Fruit fly (Drosophila melanogaster) whole organism, embryonic: ENCODE measurements around the gene tral.

Experiments
- Asciz ChIP-seq: fragments of 200-800 bp; sonication (Bioruptor generic); optimal IDR thresholded peaks from 2 replicates; lab custom pipeline; 2017; ENCODE audit warnings: missing biosample characterization, mild to moderate bottlenecking, missing genetic modification characterization, missing genetic modification reagents
- Awh ChIP-seq: fragments of 200-800 bp; sonication (Bioruptor generic); IDR thresholded peaks from 2 replicates; pipeline ENCODE4, ENCODE4 v1.3.6; 2022; ENCODE audit warnings: missing biosample characterization, missing genetic modification characterization
- CG10543 ChIP-seq: fragments of 200-800 bp; sonication (Bioruptor generic); optimal IDR thresholded peaks from 3 replicates; lab custom pipeline; 2017; ENCODE audit warnings: missing biosample characterization, mild to moderate bottlenecking, missing genetic modification characterization, moderate library complexity
- CG11456 ChIP-seq: fragments of 200-800 bp; sonication (Bioruptor generic); IDR thresholded peaks from 3 replicates; pipeline ENCODE4 v1.3.6; 2022; ENCODE audit warnings: missing biosample characterization, missing genetic modification characterization
- CG11560 ChIP-seq: fragments of 200-800 bp; sonication (Bioruptor generic); IDR thresholded peaks from 3 replicates; pipeline ENCODE4 v1.3.6; 2022; ENCODE audit warnings: missing biosample characterization, missing genetic modification characterization
- CG13624 ChIP-seq: fragments of 200-800 bp; sonication (Bioruptor generic); optimal IDR thresholded peaks from 2 replicates; lab custom pipeline; 2016; ENCODE audit warnings: missing biosample characterization, missing genetic modification characterization
- CG14965 ChIP-seq: fragments of 200-800 bp; sonication (Bioruptor generic); optimal IDR thresholded peaks from 2 replicates; lab custom pipeline; 2016; ENCODE audit warnings: missing biosample characterization, missing genetic modification characterization, borderline replicate concordance
- CG15011 ChIP-seq: fragments of 200-800 bp; sonication (Bioruptor generic); optimal IDR thresholded peaks from 3 replicates; lab custom pipeline; 2018; ENCODE audit warnings: missing biosample characterization, mild to moderate bottlenecking, missing genetic modification characterization
- CG17186 ChIP-seq: fragments of 200-800 bp; sonication (Bioruptor generic); optimal IDR thresholded peaks from 3 replicates; lab custom pipeline; 2017; ENCODE audit warnings: missing biosample characterization, missing genetic modification reagents, missing genetic modification characterization
- CG18599 ChIP-seq: fragments of 200-800 bp; sonication (Bioruptor generic); optimal IDR thresholded peaks from 3 replicates; lab custom pipeline; 2017; ENCODE audit warnings: missing biosample characterization, missing genetic modification characterization, mild to moderate bottlenecking, moderate library complexity, missing genetic modification reagents
- CG18764 ChIP-seq: fragments of 200-800 bp; sonication (Bioruptor generic); optimal IDR thresholded peaks from 3 replicates; lab custom pipeline; 2016; ENCODE audit warnings: missing biosample characterization, missing genetic modification characterization
- CG2678 ChIP-seq: fragments of 200-800 bp; sonication (Bioruptor generic); optimal IDR thresholded peaks from 3 replicates; lab custom pipeline; 2019; ENCODE audit warnings: missing biosample characterization, mild to moderate bottlenecking, missing genetic modification characterization, moderate library complexity
- CG30431 ChIP-seq: fragments of 200-800 bp; sonication (Bioruptor generic); optimal IDR thresholded peaks from 2 replicates; lab custom pipeline; 2017; ENCODE audit warnings: missing biosample characterization, missing genetic modification characterization
- CG33213 ChIP-seq: fragments of 200-800 bp; sonication (Bioruptor generic); optimal IDR thresholded peaks from 3 replicates; lab custom pipeline; 2016; ENCODE audit warnings: missing biosample characterization, missing genetic modification characterization
- CG43689 ChIP-seq: fragments of 200-800 bp; sonication (Bioruptor generic); IDR thresholded peaks from 2 replicates; pipeline ENCODE4 v1.3.6; 2022; ENCODE audit warnings: missing biosample characterization, missing genetic modification characterization
- CG5245 ChIP-seq: fragments of 200-800 bp; sonication (Bioruptor generic); optimal IDR thresholded peaks from 3 replicates; lab custom pipeline; 2016; ENCODE audit warnings: missing biosample characterization, missing genetic modification characterization
- CG6272 ChIP-seq: fragments of 200-800 bp; sonication (Bioruptor generic); IDR thresholded peaks from 2 replicates; pipeline ENCODE4 v1.3.6; 2022; ENCODE audit warnings: missing biosample characterization, missing genetic modification characterization
- CG7963 ChIP-seq: fragments of 200-800 bp; sonication (Bioruptor generic); IDR thresholded peaks from 3 replicates; pipeline ENCODE4 v1.3.6; 2022; ENCODE audit warnings: missing biosample characterization, missing genetic modification characterization; ENCODE audit not compliant: partially characterized antibody
- CG9215 ChIP-seq: fragments of 200-800 bp; sonication (Bioruptor generic); IDR thresholded peaks from 2 replicates; pipeline ENCODE4 v1.3.6; 2022; ENCODE audit warnings: missing biosample characterization, missing genetic modification characterization
- CG9797 ChIP-seq: fragments of 200-800 bp; sonication (Bioruptor generic); optimal IDR thresholded peaks from 3 replicates; lab custom pipeline; 2018; ENCODE audit warnings: missing biosample characterization, mild to moderate bottlenecking, missing genetic modification characterization
- D19A ChIP-seq: fragments of 200-800 bp; optimal IDR thresholded peaks from 3 replicates; lab custom pipeline; 2019; ENCODE audit warnings: missing biosample characterization, mild to moderate bottlenecking, missing genetic modification characterization, moderate library complexity
- Dll ChIP-seq: fragments of 200-800 bp; sonication (Bioruptor generic); IDR thresholded peaks from 4 replicates; pipeline ENCODE4 v1.3.6; 2022; ENCODE audit warnings: missing biosample characterization, missing genetic modification characterization; ENCODE audit not compliant: partially characterized antibody
- Fer1 ChIP-seq: fragments of 200-800 bp; sonication (Bioruptor generic); optimal IDR thresholded peaks from 2 replicates; lab custom pipeline; 2017; ENCODE audit warnings: missing biosample characterization, mild to moderate bottlenecking, missing genetic modification characterization
- Fer2 ChIP-seq: fragments of 200-800 bp; sonication (Bioruptor generic); optimal IDR thresholded peaks from 2 replicates; lab custom pipeline; 2018; ENCODE audit warnings: missing biosample characterization, mild to moderate bottlenecking, missing genetic modification characterization, moderate library complexity
- Hr51 ChIP-seq, 2 experiments: fragments of 200-800 bp; sonication (Bioruptor generic); optimal IDR thresholded peaks; 2 replicates in 1 of 2; 3 replicates in 1 of 2; lab custom pipeline; 2016 to 2018; ENCODE audit warnings: missing biosample characterization in 2 of 2, missing genetic modification characterization in 2 of 2, mild to moderate bottlenecking in 1 of 2, moderate library complexity in 1 of 2
- Lim3 ChIP-seq: fragments of 200-800 bp; sonication (Bioruptor generic); IDR thresholded peaks from 2 replicates; pipeline ENCODE4 v1.3.6; 2022; ENCODE audit warnings: missing biosample characterization, missing genetic modification characterization
- Mrtf ChIP-seq: fragments of 200-800 bp; sonication (Bioruptor generic); IDR thresholded peaks from 3 replicates; pipeline ENCODE4 v1.3.6; 2022; ENCODE audit warnings: missing biosample characterization, missing genetic modification characterization
- Nf-YA ChIP-seq: fragments of 200-800 bp; sonication (Bioruptor generic); IDR thresholded peaks from 2 replicates; pipeline ENCODE4 v1.3.6; 2022; ENCODE audit warnings: missing biosample characterization, missing genetic modification characterization
- Sox100B ChIP-seq: fragments of 200-800 bp; sonication (Bioruptor generic); optimal IDR thresholded peaks from 3 replicates; lab custom pipeline; 2018; ENCODE audit warnings: missing biosample characterization, mild to moderate bottlenecking, missing genetic modification characterization
- Sry-β ChIP-seq: fragments of 200-800 bp; sonication (Bioruptor generic); optimal IDR thresholded peaks from 2 replicates; lab custom pipeline; 2018; ENCODE audit warnings: missing biosample characterization, mild to moderate bottlenecking, missing genetic modification characterization, moderate library complexity
- Stat92E ChIP-seq, 3 experiments: fragments of >200 bp in 2 of 3; fragments of 200-800 bp in 1 of 3; sonication (Bioruptor generic) in 1 of 3; optimal IDR thresholded peaks; 2 replicates each; lab custom pipeline; 2017 to 2019; ENCODE audit warnings: missing biosample characterization in 3 of 3, missing genetic modification characterization in 3 of 3, mild to moderate bottlenecking in 1 of 3, moderate library complexity in 1 of 3
- corto ChIP-seq: fragments of 200-800 bp; sonication (Bioruptor generic); optimal IDR thresholded peaks from 2 replicates; lab custom pipeline; 2016; ENCODE audit warnings: missing biosample characterization, mild to moderate bottlenecking, missing genetic modification characterization, moderate library complexity
- dimm ChIP-seq: fragments of 200-800 bp; sonication (Bioruptor generic); IDR thresholded peaks from 2 replicates; pipeline ENCODE4 v1.3.6; 2022; ENCODE audit warnings: missing biosample characterization, missing genetic modification characterization
- dmrt99B ChIP-seq: fragments of 200-800 bp; sonication (Bioruptor generic); optimal IDR thresholded peaks from 2 replicates; lab custom pipeline; 2018; ENCODE audit warnings: missing biosample characterization, mild to moderate bottlenecking, missing genetic modification characterization, moderate library complexity
- eyg ChIP-seq: fragments of 200-800 bp; sonication (Bioruptor generic); optimal IDR thresholded peaks from 3 replicates; lab custom pipeline; 2016; ENCODE audit warnings: missing biosample characterization, missing genetic modification characterization
- fru ChIP-seq: fragments of >200 bp; optimal IDR thresholded peaks from 2 replicates; lab custom pipeline; 2017
- fu2 ChIP-seq: fragments of 200-800 bp; sonication (Bioruptor generic); optimal IDR thresholded peaks from 2 replicates; lab custom pipeline; 2016; ENCODE audit warnings: missing biosample characterization, missing genetic modification characterization
- lab ChIP-seq: fragments of 200-800 bp; sonication (Bioruptor generic); optimal IDR thresholded peaks from 3 replicates; lab custom pipeline; 2017; ENCODE audit warnings: missing biosample characterization, missing genetic modification characterization, mild to moderate bottlenecking, moderate library complexity, missing genetic modification reagents
- luna ChIP-seq: fragments of 200-800 bp; sonication (Bioruptor generic); optimal IDR thresholded peaks from 2 replicates; lab custom pipeline; 2016; ENCODE audit warnings: missing biosample characterization, missing genetic modification characterization
- nmo ChIP-seq: fragments of 200-800 bp; sonication (Bioruptor generic); optimal IDR thresholded peaks from 2 replicates; lab custom pipeline; 2018; ENCODE audit warnings: missing biosample characterization, mild to moderate bottlenecking, missing genetic modification characterization, moderate library complexity
- pho ChIP-seq: fragments of 200-800 bp; sonication (Bioruptor generic); optimal IDR thresholded peaks from 2 replicates; lab custom pipeline; 2016; ENCODE audit warnings: missing biosample characterization, missing genetic modification characterization
- psq ChIP-seq: fragments of 200-800 bp; sonication (Bioruptor generic); optimal IDR thresholded peaks from 2 replicates; lab custom pipeline; 2017; ENCODE audit warnings: missing biosample characterization, missing genetic modification characterization
- ro ChIP-seq: fragments of 200-800 bp; sonication (Bioruptor generic); IDR thresholded peaks from 2 replicates; pipeline ENCODE4 v1.3.6; 2022; ENCODE audit warnings: missing biosample characterization, missing genetic modification characterization
- sc ChIP-seq, 3 experiments: fragments of >200 bp in 2 of 3; fragments of 200-800 bp in 1 of 3; sonication (Bioruptor generic) in 1 of 3; optimal IDR thresholded peaks; 2 replicates in 2 of 3; 3 replicates in 1 of 3; lab custom pipeline; 2017; ENCODE audit warnings: mild to moderate bottlenecking in 1 of 3, missing biosample characterization in 1 of 3, missing genetic modification characterization in 1 of 3, missing genetic modification reagents in 1 of 3
- scrt ChIP-seq: fragments of 200-800 bp; sonication (Bioruptor generic); optimal IDR thresholded peaks from 2 replicates; lab custom pipeline; 2018; ENCODE audit warnings: missing biosample characterization, mild to moderate bottlenecking, missing genetic modification characterization, moderate library complexity
- toy ChIP-seq: fragments of 200-800 bp; sonication (Bioruptor generic); IDR thresholded peaks from 2 replicates; pipeline ENCODE4 v1.3.6; 2022; ENCODE audit warnings: missing biosample characterization, missing genetic modification characterization
- trh ChIP-seq: fragments of 200-800 bp; sonication (Bioruptor generic); optimal IDR thresholded peaks from 2 replicates; lab custom pipeline; 2016; ENCODE audit warnings: missing biosample characterization, missing genetic modification characterization
- ttk ChIP-seq: fragments of 200-800 bp; sonication (Bioruptor generic); IDR thresholded peaks from 2 replicates; pipeline ENCODE4 v2.1.2; 2022; ENCODE audit warnings: missing biosample characterization, missing genetic modification characterization
- tx ChIP-seq: fragments of 200-800 bp; sonication (Bioruptor generic); optimal IDR thresholded peaks from 2 replicates; lab custom pipeline; 2016; ENCODE audit warnings: missing biosample characterization, missing genetic modification characterization
- z ChIP-seq: fragments of 200-800 bp; sonication (Bioruptor generic); IDR thresholded peaks from 3 replicates; pipeline ENCODE4 v1.3.6; 2022; ENCODE audit warnings: missing biosample characterization, missing genetic modification characterization
- zfh2 ChIP-seq: fragments of 200-800 bp; sonication (Bioruptor generic); optimal IDR thresholded peaks from 2 replicates; lab custom pipeline; 2016; ENCODE audit warnings: missing biosample characterization, missing genetic modification characterization

tral gene

DNA sequence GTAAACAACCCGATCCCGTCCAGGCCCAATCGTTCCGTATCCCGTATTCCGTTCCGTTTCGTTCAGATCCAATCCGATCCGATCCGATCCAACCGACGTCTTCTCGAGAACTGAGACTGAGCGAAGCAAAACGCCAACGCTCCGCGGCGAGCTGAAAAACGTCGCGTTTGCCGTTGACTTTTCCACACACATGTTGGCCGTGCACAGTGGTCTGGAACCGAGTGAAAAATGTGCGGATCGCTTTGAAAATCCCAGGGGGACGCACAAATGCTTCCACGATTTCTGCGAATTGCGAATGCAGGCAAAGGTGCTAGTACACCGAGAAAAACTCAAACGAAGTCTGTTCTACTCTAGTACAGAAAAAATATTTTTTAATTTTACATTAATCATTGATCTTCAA, 29.9 kb upstream of the tral start, which contains the start of gene CG10663 (continued):
- no peak for TF ChIP-seq sc (optimal IDR thresholded peaks at IDR 0.05; lab: Kevin White, UChicago)
- no peak for TF ChIP-seq sc (GFP tag; optimal IDR thresholded peaks at IDR 0.05; lab: Kevin White, UChicago)
- TF ChIP-seq Stat92E (GFP tag; optimal IDR thresholded peaks at IDR 0.05; lab: Kevin White, UChicago) = peak in 1 of 3 experiments; percentile 32
- no peak for TF ChIP-seq tx (GFP tag; lab: Kevin White, UChicago)
- TF ChIP-seq dmrt99B (tag; lab: Kevin White, UChicago) = peak; percentile 18
- no peak for TF ChIP-seq Dll (GFP tag; lab: Robert Waterston, UW)
- no peak for TF ChIP-seq CG18764
- no peak for TF ChIP-seq Awh (GFP tag; lab: Robert Waterston, UW)
- TF ChIP-seq nmo = no peak
- TF ChIP-seq fu2 = no peak
- no peak for TF ChIP-seq Hr51 (GFP tag; optimal IDR thresholded peaks at IDR 0.05; lab: Kevin White, UChicago)
- TF ChIP-seq psq = no peak
- no peak for TF ChIP-seq zfh2 (GFP tag; lab: Kevin White, UChicago)
- TF ChIP-seq CG11456 = no peak
- TF ChIP-seq Fer2 = no peak
- TF ChIP-seq CG10543 = no peak
- TF ChIP-seq CG15011 (GFP tag; lab: Kevin White, UChicago) = no peak
- TF ChIP-seq trh (GFP tag; lab: Kevin White, UChicago) = no peak
- no peak for TF ChIP-seq pho
- TF ChIP-seq z (GFP tag; lab: Robert Waterston, UW) = 0 out of 3 replicates have a peak, but pooled peaks have one; percentile 48
- TF ChIP-seq CG18599 (GFP tag; lab: Kevin White, UChicago) = no peak
- TF ChIP-seq CG7963 (GFP tag; lab: Robert Waterston, UW) = peak; percentile 53; the same call in 2 of the 3 replicates
- TF ChIP-seq CG43689 (GFP tag; lab: Robert Waterston, UW) = no peak
- TF ChIP-seq Nf-YA (GFP tag; lab: Robert Waterston, UW) = no peak
- no peak for TF ChIP-seq lab (GFP tag; lab: Kevin White, UChicago)
- no peak for TF ChIP-seq CG9797 (GFP tag; lab: Kevin White, UChicago)
- TF ChIP-seq CG2678 = peak; percentile 9
- no peak for TF ChIP-seq CG11560 (tag; lab: Robert Waterston, UW)
- no peak for TF ChIP-seq Sry-β (GFP tag; lab: Kevin White, UChicago)
- no peak for TF ChIP-seq CG5245
- no peak for TF ChIP-seq CG30431 (GFP tag; lab: Kevin White, UChicago)
- no peak for TF ChIP-seq CG14965 (GFP tag; lab: Kevin White, UChicago)
- no peak for TF ChIP-seq fru
- TF ChIP-seq Fer1 = no peak
- TF ChIP-seq CG6272 (GFP tag; lab: Robert Waterston, UW) = no peak
- no peak for TF ChIP-seq ttk (GFP tag; lab: Robert Waterston, UW)
- no peak for TF ChIP-seq Lim3 (GFP tag; lab: Robert Waterston, UW)
- no peak for TF ChIP-seq Mrtf (GFP tag; lab: Robert Waterston, UW)
- TF ChIP-seq corto (GFP tag; lab: Kevin White, UChicago) = no peak
- TF ChIP-seq CG33213 = no peak
- no peak for TF ChIP-seq scrt (GFP tag; lab: Kevin White, UChicago)
- TF ChIP-seq eyg (GFP tag; lab: Kevin White, UChicago) = peak; percentile 8
- no peak for TF ChIP-seq toy (GFP tag; lab: Robert Waterston, UW)
- no peak for TF ChIP-seq Sox100B (GFP tag; lab: Kevin White, UChicago)
- TF ChIP-seq Asciz = no peak
- no peak for TF ChIP-seq luna (GFP tag; lab: Kevin White, UChicago)
- no peak for TF ChIP-seq ro
- TF ChIP-seq dimm (GFP tag; lab: Robert Waterston, UW) = no peak
- TF ChIP-seq D19A (tag; lab: Kevin White, UChicago) = no peak
- no peak for TF ChIP-seq CG17186
- TF ChIP-seq CG13624 (GFP tag; lab: Kevin White, UChicago) = peak; percentile 10
- no peak for TF ChIP-seq CG9215 (GFP tag; lab: Robert Waterston, UW)
